Worm (Caenorhabditis elegans): ENCODE measurements around the gene ZK688.11.

DNA sequence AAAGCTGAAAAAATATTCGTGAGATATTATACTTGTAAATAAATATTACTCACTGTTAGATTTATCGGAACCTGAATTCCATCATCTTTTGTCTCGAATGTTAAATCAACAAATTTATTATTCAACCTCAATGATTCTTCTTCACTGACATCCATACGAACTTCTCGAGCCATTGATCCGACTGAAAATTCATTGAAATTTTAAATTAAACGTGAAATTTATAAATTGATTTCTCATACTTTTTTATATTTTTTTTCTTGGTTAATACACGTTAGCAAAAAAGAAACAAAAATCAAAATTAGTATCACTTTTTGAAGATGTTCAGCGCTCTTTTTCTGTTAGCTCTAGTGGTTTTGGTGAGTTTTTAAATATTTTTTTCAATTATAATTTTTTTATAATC is 35.1 kb upstream of the ZK688.11 start, which contains the start of gene C29E4.14:
- TF ChIP-seq pqm-1 (tag; optimal IDR thresholded peaks at IDR 0.05) (no peak), snpc-4 (tag; optimal IDR thresholded peaks at IDR 0.05) (no peak), unc-62 (GFP tag; optimal IDR thresholded peaks at IDR 0.05) (no peak), ceh-82 (tag; optimal IDR thresholded peaks at IDR 0.05) (no peak), mdl-1 (tag; optimal IDR thresholded peaks at IDR 0.05) (no peak)

All from whole organism, L3 larva.